Worm (Caenorhabditis elegans): ENCODE measurements around the gene C16C8.25.

The C16C8.25 gene

DNA sequence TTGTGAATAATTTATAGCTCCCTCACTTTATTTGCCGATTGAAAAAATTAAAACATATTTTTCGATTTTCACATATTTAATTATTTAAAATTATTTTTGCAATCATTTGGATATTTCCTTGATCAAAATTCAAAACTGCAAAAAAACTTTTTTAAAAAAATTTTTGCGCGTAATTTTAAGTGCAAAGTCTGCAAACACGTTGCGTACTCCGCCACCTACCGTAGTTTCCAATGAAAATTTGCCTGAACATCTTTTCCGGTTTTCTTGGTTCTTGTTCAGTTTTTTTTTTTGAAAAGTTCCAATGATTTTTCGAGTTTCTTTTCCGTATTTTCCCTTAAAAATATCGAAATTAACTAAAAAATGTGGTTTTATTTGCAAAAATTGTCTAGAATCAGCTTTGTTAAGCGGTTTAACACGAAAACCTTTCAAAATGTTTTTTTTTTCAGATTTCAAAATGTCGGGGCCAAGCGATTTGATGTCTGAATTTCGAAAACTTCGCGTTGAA is at the start of gene C16C8.25:
Gene C16C8.25, plus strand, starts transcription at position 455 of the 505 bp plus-strand sequence.
- TF ChIP-seq snpc-4 (GFP tag; optimal IDR thresholded peaks at IDR 0.05): no peak
- no peak for TF ChIP-seq snpc-4 (tag; optimal IDR thresholded peaks at IDR 0.05)
- TF ChIP-seq lsl-1 (GFP tag; optimal IDR thresholded peaks at IDR 0.05): peak; percentile 72
- TF ChIP-seq madf-6 (GFP tag; IDR thresholded peaks at IDR 0.05): peak; percentile 60; the same call in 1 of the 2 replicates
- 0 out of 2 replicates have a peak, but pooled peaks have one; percentile 33 for TF ChIP-seq D2030.7 (GFP tag; IDR thresholded peaks at IDR 0.05)

DNA sequence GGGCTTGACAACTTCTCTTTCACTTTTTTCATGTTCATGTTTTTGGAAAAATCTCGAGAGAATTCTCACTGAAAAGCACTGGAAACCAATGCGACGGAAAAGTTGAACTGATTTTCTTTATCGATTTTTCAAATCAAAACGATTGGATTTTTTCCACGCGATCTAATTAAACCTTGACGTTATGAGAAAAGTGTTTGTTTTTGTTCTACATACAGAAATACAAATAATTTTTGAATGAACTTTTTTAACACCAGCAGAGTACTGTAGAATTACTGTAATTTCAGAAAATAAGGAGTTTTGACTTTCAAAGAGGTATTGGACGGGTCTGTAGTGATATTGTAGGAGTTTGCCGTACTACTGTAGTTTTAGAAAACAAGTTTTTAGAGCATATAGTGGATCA is 46.2 kb upstream of the C16C8.25 start, which contains the start of gene nep-10:
Gene nep-10, minus strand, starts transcription at position 101 of the 400 bp plus-strand sequence.
- TF ChIP-seq ceh-91 (GFP tag; IDR thresholded peaks at IDR 0.05) (no peak), rpc-1 (optimal IDR thresholded peaks at IDR 0.05) (no peak), rpc-1 (tag; optimal IDR thresholded peaks at IDR 0.05) (no peak), ets-4 (GFP tag; optimal IDR thresholded peaks at IDR 0.05) (no peak), akir-1 (GFP tag; optimal IDR thresholded peaks at IDR 0.05) (no peak), hsf-1 (GFP tag; IDR thresholded peaks at IDR 0.05) (no peak), F57A8.1 (GFP tag; optimal IDR thresholded peaks at IDR 0.05) (no peak), lir-1 (GFP tag; conservative IDR thresholded peaks at IDR 0.05) (no peak), nhr-90 (tag; optimal IDR thresholded peaks at IDR 0.05) (no peak), ztf-26 (tag; optimal IDR thresholded peaks at IDR 0.05) (no peak), lsy-27 (tag; optimal IDR thresholded peaks at IDR 0.05; ENCODE audit: borderline replicate concordance, insufficient read depth) (no peak)

DNA sequence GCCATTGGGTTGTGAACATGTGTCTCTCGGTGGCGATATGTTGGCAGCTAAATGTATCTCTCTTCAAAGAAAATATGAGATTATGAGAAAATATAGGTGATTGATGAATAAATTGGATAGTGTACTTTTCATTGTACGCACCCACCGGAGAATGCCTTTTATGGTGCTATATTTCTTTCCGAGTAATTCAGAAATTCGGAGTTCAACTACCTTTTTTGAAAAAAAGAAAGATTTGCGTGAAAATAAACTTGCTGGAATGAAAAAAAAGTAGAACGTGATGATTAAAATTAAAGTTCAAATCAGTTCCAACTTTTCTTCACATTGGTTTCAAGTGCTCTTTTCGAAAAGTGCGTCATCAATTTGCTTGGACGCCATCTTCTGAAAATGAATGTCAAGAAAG is 45.5 kb upstream of the C16C8.25 start, which contains the start of gene nep-8:
Gene nep-8, plus strand, starts transcription at position 301 of the 400 bp plus-strand sequence.
- TF ChIP-seq somi-1 (GFP tag; optimal IDR thresholded peaks at IDR 0.05): no peak
- TF ChIP-seq snpc-1.1 (tag; optimal IDR thresholded peaks at IDR 0.05; ENCODE audit: insufficient read depth): no peak
- TF ChIP-seq pha-4 (tag; optimal IDR thresholded peaks at IDR 0.05): no peak
- no peak for TF ChIP-seq ztf-26 (tag; optimal IDR thresholded peaks at IDR 0.05)
- TF ChIP-seq akir-1 (GFP tag; optimal IDR thresholded peaks at IDR 0.05): no peak
- TF ChIP-seq F57A8.1 (GFP tag; optimal IDR thresholded peaks at IDR 0.05): no peak
- no peak for TF ChIP-seq B0019.2 (GFP tag; conservative IDR thresholded peaks at IDR 0.05)
- TF ChIP-seq Y53F4B.3 (GFP tag; IDR thresholded peaks at IDR 0.05): no peak
- TF ChIP-seq snpc-3.4 (tag; optimal IDR thresholded peaks at IDR 0.05): no peak
- no peak for TF ChIP-seq aptf-2 (GFP tag; conservative IDR thresholded peaks at IDR 0.05)
- no peak for TF ChIP-seq ccch-3 (GFP tag; optimal IDR thresholded peaks at IDR 0.05)
- no peak for TF ChIP-seq madf-3 (GFP tag; IDR thresholded peaks at IDR 0.05)
- TF ChIP-seq cebp-1 (GFP tag; IDR thresholded peaks at IDR 0.05): no peak
- no peak for TF ChIP-seq cebp-1 (tag; optimal IDR thresholded peaks at IDR 0.05)
- no peak for TF ChIP-seq lsl-1 (GFP tag; optimal IDR thresholded peaks at IDR 0.05)
- TF ChIP-seq rec-8 (tag; optimal IDR thresholded peaks at IDR 0.05): no peak

ce11 chrII:3414383-3414910 is 34.6 kb upstream of the C16C8.25 start, which contains the start of the genes F18A12.7 and F18A12.2:
F18A12.7 (minus strand) TSS chrII:3414483.
F18A12.2 (plus strand) TSS chrII:3414860.
- TF ChIP-seq Y53G8AR.9 (GFP tag; conservative IDR thresholded peaks at IDR 0.05): no peak
- TF ChIP-seq aptf-2 (GFP tag; conservative IDR thresholded peaks at IDR 0.05): peak; percentile 67; the same call in 1 of the 2 replicates

- TF ChIP-seq B0336.3 (GFP tag; IDR thresholded peaks at IDR 0.05) (no peak), mxl-1 (tag; optimal IDR thresholded peaks at IDR 0.05) (no peak), lin-35 (GFP tag; optimal IDR thresholded peaks at IDR 0.05) (no peak), ccch-3 (GFP tag; optimal IDR thresholded peaks at IDR 0.05) (no peak), lir-1 (GFP tag; conservative IDR thresholded peaks at IDR 0.05) (no peak), rpc-1 (optimal IDR thresholded peaks at IDR 0.05) (no peak), rpc-1 (tag; optimal IDR thresholded peaks at IDR 0.05) (no peak), nhr-90 (tag; optimal IDR thresholded peaks at IDR 0.05) (no peak), lsy-27 (tag; optimal IDR thresholded peaks at IDR 0.05; ENCODE audit: borderline replicate concordance, insufficient read depth) (no peak), Y56A3A.18 (GFP tag; IDR thresholded peaks at IDR 0.05) (no peak), Y67H2A.10 (GFP tag; conservative IDR thresholded peaks at IDR 0.05) (no peak), ztf-25 (GFP tag; IDR thresholded peaks at IDR 0.05) (no peak), ceh-58 (GFP tag; IDR thresholded peaks at IDR 0.05) (no peak), F37B4.10 (GFP tag; IDR thresholded peaks at IDR 0.05) (no peak), F57C9.4 (tag; optimal IDR thresholded peaks at IDR 0.05) (no peak), hlh-26 (GFP tag; conservative IDR thresholded peaks at IDR 0.05) (no peak)
These were observed 32.5 kb upstream of the C16C8.25 start, which contains the start of gene nep-6 for ce11 chrII:3416528-3416927. nep-6 (plus strand) TSS chrII:3416828.

All from whole organism, young adult.